Worm (Caenorhabditis elegans) whole organism, mixed stage, embryonic: ENCODE data around the gene tbb-6.

Experiments used
- blmp-1 ChIP-seq: fragments of 150-350 bp; optimal IDR thresholded peaks from 2 replicates; lab custom pipeline; 2014; ENCODE audit warnings: missing biosample characterization, missing genetic modification characterization
- flh-1 ChIP-seq: fragments of 200-800 bp; sonication (Bioruptor generic); optimal IDR thresholded peaks from 2 replicates; lab custom pipeline; 2018; ENCODE audit warnings: mild to moderate bottlenecking, missing genetic modification characterization, moderate library complexity, missing compliant biosample characterization
- lsy-2 ChIP-seq: fragments of 150-350 bp; optimal IDR thresholded peaks from 2 replicates; lab custom pipeline; 2014; ENCODE audit warnings: missing biosample characterization, missing genetic modification characterization
- mls-2 ChIP-seq: sonication (generic microtip); optimal IDR thresholded peaks from 2 replicates; lab custom pipeline; 2016; ENCODE audit warnings: mild to moderate bottlenecking, missing genetic modification characterization, moderate library complexity, missing compliant biosample characterization
- nhr-237 ChIP-seq: fragments of 150-350 bp; optimal IDR thresholded peaks from 2 replicates; lab custom pipeline; 2014; ENCODE audit warnings: missing biosample characterization, missing genetic modification characterization
- nhr-28 ChIP-seq: fragments of 150-350 bp; optimal IDR thresholded peaks from 2 replicates; lab custom pipeline; 2014; ENCODE audit warnings: missing biosample characterization, missing genetic modification characterization
- pha-4 ChIP-seq: fragments of 150-350 bp; optimal IDR thresholded peaks from 2 replicates; lab custom pipeline; 2018; ENCODE audit warnings: missing biosample characterization, missing genetic modification reagents, missing genetic modification characterization
- snpc-4 ChIP-seq: fragments of 150-350 bp; optimal IDR thresholded peaks from 2 replicates; lab custom pipeline; 2014; ENCODE audit warnings: missing biosample characterization, missing genetic modification characterization
- tbx-8 ChIP-seq: fragments of 200-800 bp; sonication (Bioruptor generic); optimal IDR thresholded peaks from 2 replicates; lab custom pipeline; 2018; ENCODE audit warnings: mild to moderate bottlenecking, missing genetic modification characterization, moderate library complexity, missing compliant biosample characterization
- ztf-11 ChIP-seq: fragments of 150-350 bp; optimal IDR thresholded peaks from 2 replicates; lab custom pipeline; 2014; ENCODE audit warnings: missing biosample characterization, missing genetic modification characterization

DNA sequence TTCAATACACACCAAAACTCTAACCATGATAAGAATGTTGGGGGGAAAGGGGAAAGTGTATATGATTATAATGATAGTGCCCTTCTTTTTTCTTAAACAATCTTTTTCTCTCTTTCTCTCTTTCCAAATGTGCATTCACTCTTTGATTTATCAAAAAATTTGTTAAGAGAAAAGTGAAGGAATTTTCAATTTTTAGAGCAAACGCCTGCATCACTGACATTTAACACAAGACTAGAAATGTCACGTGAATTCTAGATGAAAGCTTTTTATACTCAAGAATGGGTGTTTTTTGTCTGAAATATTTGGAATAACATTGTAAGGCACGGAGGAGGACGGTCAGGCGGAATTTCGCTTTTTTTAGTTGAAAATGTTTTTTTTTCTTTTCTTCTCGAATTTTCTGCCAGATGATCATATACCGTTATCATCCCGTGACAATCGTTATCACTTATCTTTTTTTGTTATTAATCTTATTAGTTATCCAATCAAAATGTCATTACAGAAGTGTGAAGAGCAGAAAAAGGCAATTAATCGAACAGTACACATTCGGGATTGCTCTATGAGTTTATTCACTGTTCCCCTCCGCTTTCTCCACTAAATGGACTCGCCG, 40.8 kb downstream of the tbb-6 start, which contains the start of the genes frm-7 and F55C5.17:
- no peak for TF ChIP-seq snpc-4 (tag; lab: Kevin White, UChicago)
- no peak for TF ChIP-seq ztf-11 (tag; lab: Kevin White, UChicago)
- no peak for TF ChIP-seq nhr-28 (tag; lab: Kevin White, UChicago)
- no peak for TF ChIP-seq mls-2 (tag; lab: Kevin White, UChicago)
- TF ChIP-seq tbx-8 (GFP tag; lab: Kevin White, UChicago) = no peak
- no peak for TF ChIP-seq lsy-2
- no peak for TF ChIP-seq nhr-237 (tag; lab: Kevin White, UChicago)
- TF ChIP-seq flh-1 (GFP tag; lab: Kevin White, UChicago) = no peak
- TF ChIP-seq blmp-1 (tag; lab: Kevin White, UChicago) = no peak
- no peak for TF ChIP-seq pha-4 (tag; lab: Kevin White, UChicago)
